Worm (Caenorhabditis elegans): Measurements from ENCODE around the gene daf-18.

DNA sequence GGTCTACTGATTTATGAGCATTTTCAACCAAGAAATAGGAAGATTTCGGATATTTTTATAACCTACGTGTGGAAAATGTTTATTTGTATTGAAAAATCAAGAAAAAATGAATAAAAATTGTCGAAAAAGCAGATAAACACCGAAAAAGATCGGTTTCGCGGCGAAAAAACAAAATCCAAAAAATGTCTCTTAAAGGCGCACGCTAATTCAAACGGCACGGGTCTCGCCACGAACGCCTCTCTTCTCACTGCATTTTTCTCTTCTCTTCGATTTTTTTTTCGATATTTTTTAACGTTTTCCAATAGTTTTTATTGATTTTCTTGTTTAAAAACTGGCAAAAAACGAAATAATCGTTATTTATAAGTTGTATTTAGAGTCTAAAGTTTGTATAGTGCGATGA lies 569 bp upstream of the daf-18 start:
- TF ChIP-seq W03F9.2 (tag; optimal IDR thresholded peaks at IDR 0.05) (peak; percentile 67), him-1 (tag; optimal IDR thresholded peaks at IDR 0.05) (no peak), dao-5 (tag; optimal IDR thresholded peaks at IDR 0.05) (no peak)

Data from whole organism, L4/young adult.